Fruit fly (Drosophila melanogaster) Kc167 (cell line): ENCODE results near the gene CG1090.

Experiments
- Myc ChIP-seq: fragments of >200 bp; optimal IDR thresholded peaks from 2 replicates; lab custom pipeline; 2017; ENCODE audit warnings: missing external identifiers
- Sin3A ChIP-seq: fragments of >200 bp; optimal IDR thresholded peaks from 2 replicates; lab custom pipeline; 2018; ENCODE audit warnings: missing external identifiers
- h ChIP-seq: fragments of >200 bp; optimal IDR thresholded peaks from 3 replicates; lab custom pipeline; 2018; ENCODE audit warnings: missing external identifiers
- insv ChIP-seq: fragments of >200 bp; optimal IDR thresholded peaks from 3 replicates; lab custom pipeline; 2018; ENCODE audit warnings: missing external identifiers
- psq ChIP-seq: fragments of >200 bp; optimal IDR thresholded peaks from 2 replicates; lab custom pipeline; 2017; ENCODE audit warnings: missing external identifiers
- ttk ChIP-seq: sonication (Bioruptor generic); optimal IDR thresholded peaks from 2 replicates; lab custom pipeline; 2017; ENCODE audit warnings: missing external identifiers

Gene CG1090

DNA sequence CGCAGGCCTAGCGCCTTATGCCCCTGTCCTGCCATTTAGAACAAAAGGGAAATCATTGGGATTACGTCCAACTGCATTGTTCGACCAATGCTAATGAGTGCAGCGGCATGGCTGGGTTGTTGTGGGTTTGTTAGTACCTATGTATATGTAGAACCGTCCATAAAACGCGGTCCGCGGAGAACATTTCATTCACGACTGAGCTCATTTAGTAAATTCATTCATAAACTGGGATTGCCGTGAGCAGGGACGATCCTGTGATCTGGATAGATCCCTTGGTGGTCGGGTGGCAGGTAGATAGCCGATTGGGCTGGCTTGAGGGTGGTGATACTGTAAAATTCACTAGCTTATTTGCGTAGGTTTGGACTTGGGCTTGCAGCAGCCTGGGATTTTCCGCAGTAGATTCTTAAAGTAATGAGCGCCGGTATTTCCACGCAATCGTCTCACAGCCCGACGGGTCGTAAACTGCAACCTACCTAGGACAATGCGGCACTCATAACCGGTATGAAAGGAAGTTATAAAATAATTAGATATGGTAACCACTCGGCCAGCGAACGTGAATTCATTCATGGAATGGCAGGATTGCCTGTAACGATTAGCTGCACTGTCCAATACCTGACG, 11.4 kb upstream of the CG1090 start:
- TF ChIP-seq Myc (lab: Kevin White, UChicago) (no peak), ttk (lab: Kevin White, UChicago) (no peak), Sin3A (no peak), psq (lab: Kevin White, UChicago) (no peak), insv (lab: Kevin White, UChicago) (no peak), h (lab: Kevin White, UChicago) (no peak)

DNA sequence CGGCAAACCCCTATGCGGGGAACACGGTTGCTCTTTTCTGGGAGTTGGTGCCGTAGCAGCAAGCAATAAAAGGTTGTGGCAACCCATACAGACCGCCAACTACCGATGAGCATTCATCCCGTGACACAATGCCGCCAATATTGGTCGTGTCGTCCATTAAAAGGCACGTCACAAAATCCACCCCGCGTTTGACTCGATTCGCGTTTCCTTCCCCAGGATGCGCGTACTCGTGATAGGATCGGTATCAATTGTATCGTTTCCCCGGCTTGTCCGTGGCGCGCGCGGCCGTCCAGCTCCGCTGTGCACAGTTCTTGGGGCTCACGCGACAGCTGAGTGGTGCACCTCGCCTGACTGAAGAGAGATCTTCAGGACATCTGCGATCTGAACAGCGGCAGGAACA, 9.5 kb upstream of the CG1090 start:
- TF ChIP-seq ttk (lab: Kevin White, UChicago): no peak
- TF ChIP-seq h (lab: Kevin White, UChicago): no peak
- no peak for TF ChIP-seq insv (lab: Kevin White, UChicago)
- no peak for TF ChIP-seq Myc (lab: Kevin White, UChicago)
- TF ChIP-seq psq (lab: Kevin White, UChicago): no peak
- no peak for TF ChIP-seq Sin3A

DNA sequence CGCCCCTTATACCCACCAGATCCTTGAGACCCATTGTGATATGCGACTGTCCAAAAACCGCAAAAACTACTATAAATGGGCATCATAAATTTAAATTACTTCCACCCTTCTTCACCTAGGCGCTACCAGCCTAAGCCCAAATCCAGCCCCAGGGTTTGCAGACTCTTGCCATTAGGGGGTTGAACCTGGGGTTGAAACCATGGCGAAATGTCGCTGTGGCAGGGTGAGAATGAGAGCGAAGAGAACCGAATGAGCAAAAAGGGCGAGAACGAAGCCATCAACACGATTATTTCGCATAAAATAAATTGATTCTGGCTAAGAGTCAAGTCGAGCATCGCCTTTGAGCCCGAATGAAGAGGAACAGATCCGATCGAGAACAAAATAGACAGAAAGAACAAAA, 6.1 kb upstream of the CG1090 start:
- TF ChIP-seq insv (lab: Kevin White, UChicago) (no peak), Myc (lab: Kevin White, UChicago) (no peak), h (lab: Kevin White, UChicago) (no peak), Sin3A (no peak), psq (lab: Kevin White, UChicago) (no peak), ttk (lab: Kevin White, UChicago) (no peak)

DNA sequence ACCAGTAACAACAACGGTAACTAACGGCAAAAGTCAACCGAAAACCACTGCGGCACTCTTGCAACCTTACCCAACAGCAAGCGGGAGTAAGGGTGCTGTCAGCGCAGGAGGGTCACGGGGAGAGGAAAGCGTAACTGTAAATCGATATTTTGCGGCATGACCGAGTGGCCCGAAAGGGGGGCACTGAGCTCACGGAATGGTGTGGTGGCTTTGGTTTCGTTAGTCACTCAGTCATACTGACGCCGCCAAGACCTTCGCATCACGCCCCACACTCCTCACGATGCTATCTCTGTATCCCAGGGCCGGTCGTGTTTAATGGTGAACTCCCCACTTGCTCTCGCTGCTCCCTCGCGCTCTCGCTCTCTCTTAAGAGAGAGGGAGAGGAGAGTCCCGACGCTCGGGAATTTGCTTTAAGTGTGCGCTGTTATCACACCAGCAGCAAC, 1.0 kb downstream of the CG1090 start:
- TF ChIP-seq Myc (lab: Kevin White, UChicago) (no peak), psq (lab: Kevin White, UChicago) (no peak), h (lab: Kevin White, UChicago) (no peak), ttk (lab: Kevin White, UChicago) (no peak), insv (lab: Kevin White, UChicago) (no peak), Sin3A (no peak)

DNA sequence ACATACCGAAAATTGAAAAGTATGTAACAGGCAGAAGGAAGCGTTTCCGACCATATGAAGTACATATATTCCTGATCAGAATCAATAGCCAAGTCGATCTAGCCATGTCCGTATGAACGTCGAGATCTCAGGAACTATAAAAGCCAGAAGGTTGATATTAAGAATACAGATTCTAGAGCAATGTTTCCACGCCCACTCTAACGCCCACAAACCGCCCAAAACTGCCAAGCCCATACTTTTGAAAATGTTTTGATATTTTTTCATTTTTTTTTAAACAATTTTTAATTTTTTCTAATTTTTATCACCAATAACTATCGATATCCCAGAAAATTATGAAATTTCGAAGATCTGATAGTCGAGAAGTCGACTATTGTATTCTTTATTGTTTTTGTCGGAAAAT, 2.3 kb downstream of the CG1090 start:
- TF ChIP-seq insv (lab: Kevin White, UChicago) (no peak), ttk (lab: Kevin White, UChicago) (no peak), Myc (lab: Kevin White, UChicago) (no peak), psq (lab: Kevin White, UChicago) (no peak), Sin3A (no peak), h (lab: Kevin White, UChicago) (no peak)

DNA sequence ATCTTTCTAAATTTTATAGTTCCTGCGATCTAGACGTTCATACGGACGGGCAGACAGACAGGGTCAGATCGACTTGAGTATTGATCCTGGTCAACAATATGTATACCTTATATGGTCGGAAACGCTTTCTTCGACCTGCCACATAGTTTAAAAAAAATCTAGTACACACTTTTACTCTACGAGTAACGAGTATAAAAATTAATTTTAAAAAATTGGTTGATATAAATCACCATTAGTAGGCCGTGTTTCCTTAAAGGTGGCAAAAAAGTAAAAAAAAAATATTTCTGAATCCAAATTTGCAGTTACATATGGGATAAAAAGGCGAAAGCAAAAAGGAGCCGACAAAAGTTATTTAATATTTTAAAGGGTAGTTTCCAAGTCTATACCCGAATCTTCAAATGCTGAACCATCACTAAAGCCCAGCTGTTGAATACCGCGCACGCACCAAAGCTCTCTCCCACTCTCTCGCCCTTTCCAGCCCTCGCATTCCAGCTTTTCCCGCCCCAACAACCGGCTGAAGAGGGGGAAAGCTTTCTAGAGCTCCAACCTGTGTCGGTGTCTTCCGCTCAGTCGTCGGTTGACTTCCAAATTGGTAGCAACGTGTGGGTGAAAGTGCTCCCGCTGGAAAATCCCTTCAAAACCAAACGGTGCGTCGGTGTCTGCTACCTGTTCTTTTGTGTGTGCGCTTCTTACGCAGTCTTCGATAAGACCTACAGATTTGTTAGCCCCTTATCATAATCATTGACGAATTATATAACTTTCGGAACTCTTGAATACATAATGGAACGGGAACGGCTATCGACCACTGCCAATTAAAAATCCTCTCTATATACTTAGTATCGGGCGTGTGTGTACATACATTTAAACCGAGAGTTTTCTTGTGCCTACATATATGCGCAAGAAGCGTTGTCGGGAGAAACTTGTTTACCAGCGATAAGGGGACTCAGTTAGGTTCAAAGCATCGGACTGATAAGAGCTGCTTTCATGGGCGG, 19.0 kb downstream of the CG1090 start, which contains the start of gene Sfxn1-3:
Gene Sfxn1-3 (plus strand): TSS at position 238 of the 992 bp plus-strand sequence.
- no peak for TF ChIP-seq Myc (lab: Kevin White, UChicago)
- TF ChIP-seq Sin3A: no peak
- TF ChIP-seq ttk (lab: Kevin White, UChicago): no peak
- TF ChIP-seq psq (lab: Kevin White, UChicago): no peak
- no peak for TF ChIP-seq h (lab: Kevin White, UChicago)
- no peak for TF ChIP-seq insv (lab: Kevin White, UChicago)

DNA sequence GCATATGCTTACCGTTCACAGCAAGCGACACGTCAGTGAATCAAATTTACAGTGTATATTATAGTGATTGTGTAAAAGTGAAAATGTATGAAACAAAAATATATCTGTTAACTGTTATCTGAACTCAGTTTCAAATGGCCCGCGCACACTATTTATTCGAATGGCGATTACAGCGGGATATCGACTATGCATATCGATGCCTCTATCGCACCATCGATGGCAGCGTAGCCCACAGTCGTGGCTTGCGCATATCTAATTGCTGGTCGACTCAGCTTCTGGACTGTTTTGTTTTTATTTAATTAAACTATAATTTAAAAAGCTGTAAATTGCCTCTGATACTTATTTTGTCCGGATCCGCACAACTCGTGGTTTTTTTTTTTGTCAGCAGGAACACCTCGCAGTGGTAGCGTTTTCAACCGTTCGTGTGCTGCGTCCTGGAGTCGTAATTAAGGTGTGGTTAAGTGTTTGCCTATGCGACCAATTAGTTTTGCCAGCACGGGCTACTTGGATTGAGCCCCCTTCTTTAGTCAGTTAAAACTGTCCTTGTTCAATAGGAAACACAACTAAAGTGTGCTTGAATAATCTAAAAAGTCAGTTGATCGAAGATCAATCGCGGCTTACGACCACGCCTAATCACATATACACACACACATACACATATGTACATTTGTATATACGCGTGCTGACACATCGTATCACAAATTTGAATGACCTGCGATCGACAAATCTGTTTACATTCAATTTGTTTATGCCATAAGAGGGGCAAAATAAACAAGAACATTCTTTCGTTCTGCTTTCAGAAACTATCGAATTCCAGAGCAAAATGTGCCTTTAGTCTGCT, 21.6 kb downstream of the CG1090 start, which contains the start of gene Cont:
Gene Cont (plus strand): TSS at position 228 of the 841 bp plus-strand sequence.
- TF ChIP-seq ttk (lab: Kevin White, UChicago): no peak
- no peak for TF ChIP-seq h (lab: Kevin White, UChicago)
- no peak for TF ChIP-seq insv (lab: Kevin White, UChicago)

DNA sequence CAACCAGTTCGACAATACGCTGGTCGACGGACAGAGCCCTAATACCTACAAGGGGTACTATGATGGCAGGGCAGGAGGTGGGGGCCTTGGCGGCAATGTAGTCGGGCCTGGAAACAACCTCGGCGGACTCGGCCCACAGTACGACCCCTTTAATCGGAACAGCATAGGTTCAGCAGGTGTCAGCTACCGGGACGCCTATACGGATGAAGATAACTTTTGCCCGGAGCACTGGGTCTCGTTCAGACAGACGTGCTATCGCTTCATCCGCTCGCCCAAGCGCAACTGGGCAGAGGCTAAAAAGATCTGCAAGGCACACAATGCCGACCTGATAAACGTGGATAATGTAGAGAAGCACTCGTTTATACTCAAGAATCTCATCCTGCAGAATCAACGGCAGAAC, 22.5 kb downstream of the CG1090 start:
- no peak for TF ChIP-seq Sin3A
- TF ChIP-seq ttk (lab: Kevin White, UChicago): no peak
- no peak for TF ChIP-seq h (lab: Kevin White, UChicago)
- TF ChIP-seq psq (lab: Kevin White, UChicago): no peak
- no peak for TF ChIP-seq Myc (lab: Kevin White, UChicago)
- no peak for TF ChIP-seq insv (lab: Kevin White, UChicago)

DNA sequence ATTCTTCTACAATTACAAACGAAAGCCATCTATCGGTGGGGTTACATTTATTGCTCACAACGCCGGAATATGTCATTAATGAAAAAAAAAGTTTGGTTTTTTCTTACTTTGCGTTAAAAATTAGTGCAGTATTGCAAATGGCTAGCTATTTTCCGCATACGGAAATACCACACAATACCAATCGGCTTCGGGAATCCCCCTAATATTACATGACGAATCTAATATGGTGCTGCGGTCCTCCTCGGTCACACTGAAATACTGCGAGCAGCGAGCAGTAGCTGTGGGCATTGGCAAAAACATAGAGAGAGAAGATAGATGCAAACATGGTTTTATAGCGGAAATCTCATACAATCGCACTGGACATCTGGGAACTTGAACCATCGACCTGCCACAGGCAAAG, 27.8 kb downstream of the CG1090 start, which contains the start of gene tub:
Gene tub (plus strand): TSS at position 253 of the 400 bp plus-strand sequence.
- TF ChIP-seq insv (lab: Kevin White, UChicago) (no peak), ttk (lab: Kevin White, UChicago) (no peak), h (lab: Kevin White, UChicago) (no peak), psq (lab: Kevin White, UChicago) (no peak), Myc (lab: Kevin White, UChicago) (no peak)

DNA sequence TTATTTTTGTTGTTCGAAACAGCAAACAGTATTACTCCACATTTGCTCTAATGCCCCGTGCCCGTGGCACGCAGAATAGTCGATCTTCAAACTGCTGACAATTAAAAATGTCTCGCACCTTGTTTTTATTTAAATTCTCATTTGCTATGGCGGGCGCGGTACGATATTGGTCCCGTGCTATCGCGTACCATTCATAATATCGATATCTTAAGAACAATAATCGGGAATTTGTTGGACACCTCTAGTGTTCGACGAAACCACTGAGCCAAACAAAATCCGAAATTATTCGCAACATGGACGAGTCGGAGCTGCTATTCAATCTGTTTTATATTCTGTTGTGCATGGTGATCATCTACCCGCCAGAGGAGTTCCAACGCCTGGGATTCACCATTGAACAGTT, 30.4 kb downstream of the CG1090 start, which contains the start of gene CG14646:
Gene CG14646 (plus strand): TSS at position 234 of the 400 bp plus-strand sequence.
- TF ChIP-seq psq (lab: Kevin White, UChicago): no peak
- TF ChIP-seq ttk (lab: Kevin White, UChicago): no peak
- TF ChIP-seq Sin3A: no peak
- no peak for TF ChIP-seq h (lab: Kevin White, UChicago)
- TF ChIP-seq insv (lab: Kevin White, UChicago): no peak
